Fruit fly (Drosophila melanogaster) whole organism, pupa: ENCODE data around the gene CG5639.

ENCODE experiments used
- CG10348 ChIP-seq: fragments of 200-800 bp; sonication (Bioruptor generic); IDR thresholded peaks from 2 replicates; pipeline ENCODE4 v1.3.6; 2022; ENCODE audit warnings: missing biosample characterization, missing genetic modification characterization
- CG12605 ChIP-seq: fragments of 200-800 bp; sonication (Bioruptor generic); IDR thresholded peaks from 2 replicates; pipeline ENCODE4 v1.3.6; 2022; ENCODE audit warnings: missing biosample characterization, missing genetic modification characterization
- CG13204 ChIP-seq: fragments of 200-800 bp; sonication (Bioruptor generic); optimal IDR thresholded peaks from 2 replicates; lab custom pipeline; 2018; ENCODE audit warnings: missing biosample characterization, mild to moderate bottlenecking, missing genetic modification characterization, moderate library complexity
- CG15710 ChIP-seq: fragments of 200-800 bp; sonication (Bioruptor generic); optimal IDR thresholded peaks from 2 replicates; lab custom pipeline; 2018; ENCODE audit warnings: missing biosample characterization, mild to moderate bottlenecking, missing genetic modification characterization, moderate library complexity
- CG17806 ChIP-seq: fragments of 200-800 bp; sonication (Bioruptor generic); optimal IDR thresholded peaks from 2 replicates; lab custom pipeline; 2018; ENCODE audit warnings: missing biosample characterization, mild to moderate bottlenecking, missing genetic modification characterization, moderate library complexity
- CG4496 ChIP-seq: fragments of 200-800 bp; sonication (Bioruptor generic); IDR thresholded peaks from 3 replicates; pipeline ENCODE4 v1.3.6; 2022; ENCODE audit warnings: missing biosample characterization, missing genetic modification characterization
- CG8301 ChIP-seq: fragments of 200-800 bp; sonication (Bioruptor generic); optimal IDR thresholded peaks from 2 replicates; lab custom pipeline; 2018; ENCODE audit warnings: missing biosample characterization, mild to moderate bottlenecking, missing genetic modification characterization
- CG9948 ChIP-seq: fragments of 200-800 bp; sonication (Bioruptor generic); optimal IDR thresholded peaks from 2 replicates; lab custom pipeline; 2018; ENCODE audit warnings: missing biosample characterization, mild to moderate bottlenecking, missing genetic modification characterization, moderate library complexity
- EcR ChIP-seq: fragments of 200-800 bp; sonication (Bioruptor generic); optimal IDR thresholded peaks from 3 replicates; lab custom pipeline; 2019; ENCODE audit warnings: missing biosample characterization, missing genetic modification characterization, mild to moderate bottlenecking, moderate library complexity, missing genetic modification reagents
- Ets98B ChIP-seq: fragments of 200-800 bp; sonication (Bioruptor generic); IDR thresholded peaks from 2 replicates; pipeline ENCODE4 v1.3.6; 2022; ENCODE audit warnings: missing biosample characterization, missing genetic modification characterization
- Pif1A ChIP-seq: fragments of 200-800 bp; sonication (Bioruptor generic); optimal IDR thresholded peaks from 3 replicates; lab custom pipeline; 2016; ENCODE audit warnings: missing biosample characterization, missing genetic modification characterization
- fd96Ca ChIP-seq: fragments of 200-800 bp; sonication (Bioruptor generic); IDR thresholded peaks from 3 replicates; pipeline ENCODE4 v1.3.6; 2022; ENCODE audit warnings: missing biosample characterization, missing genetic modification characterization
- gl ChIP-seq: fragments of 200-800 bp; sonication (Bioruptor generic); optimal IDR thresholded peaks from 2 replicates; lab custom pipeline; 2018; ENCODE audit warnings: missing biosample characterization, mild to moderate bottlenecking, missing genetic modification characterization

Gene CG5639

dm6 chr3R:27545752-27546151 lies 50.2 kb downstream of the CG5639 start, which contains the start of gene Gr98d:
Gr98d (plus strand) TSS chr3R:27546052.
- TF ChIP-seq Pif1A (no peak), CG8301 (tag; lab: Kevin White, UChicago) (no peak)

DNA sequence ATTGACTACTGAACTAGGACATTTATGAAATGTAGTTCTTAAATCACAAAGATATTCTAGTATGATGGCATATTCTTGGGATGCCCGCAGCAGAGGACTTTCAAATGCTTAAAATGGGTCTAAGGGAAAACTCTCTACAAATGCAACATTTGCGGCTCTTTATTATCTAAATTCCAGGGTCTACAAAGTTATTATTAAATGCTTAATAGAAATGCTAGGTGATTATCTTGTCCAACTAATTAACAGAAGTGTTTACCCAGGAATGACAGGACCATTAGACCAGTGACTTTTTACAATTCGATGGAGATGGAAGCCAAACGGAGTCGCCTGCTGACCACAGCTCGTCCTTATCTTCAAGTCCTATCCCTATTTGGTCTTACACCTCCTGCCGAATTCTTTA lies 51.8 kb downstream of the CG5639 start, which contains the start of gene Gr98c:
Gene Gr98c, plus strand, starts transcription at position 301 of the 400 bp plus-strand sequence.
- TF ChIP-seq Pif1A (no peak), CG13204 (no peak), CG4496 (GFP tag; lab: Robert Waterston, UW) (no peak), fd96Ca (GFP tag; lab: Robert Waterston, UW) (no peak), Ets98B (GFP tag; lab: Robert Waterston, UW) (no peak), CG9948 (no peak), CG17806 (tag; lab: Kevin White, UChicago) (no peak), EcR (GFP tag; lab: Kevin White, UChicago) (no peak), CG15710 (tag; lab: Kevin White, UChicago) (no peak)

- TF ChIP-seq CG12605 (GFP tag; lab: Robert Waterston, UW), result no peak
- no peak for TF ChIP-seq CG10348
- TF ChIP-seq CG9948, result no peak
- no peak for TF ChIP-seq gl
- TF ChIP-seq CG13204, result no peak
- no peak for TF ChIP-seq Pif1A
- no peak for TF ChIP-seq EcR (GFP tag; lab: Kevin White, UChicago)
These were observed 53.7 kb downstream of the CG5639 start, which contains the start of gene Gr98b for dm6 chr3R:27542197-27542596. Gr98b (plus strand) TSS chr3R:27542497.
